Worm (Caenorhabditis elegans) whole organism, late embryonic: ENCODE data around the gene F25E2.2.

Source experiments
- C08G9.2 ChIP-seq: sonication (generic microtip); optimal IDR thresholded peaks from 2 replicates; lab custom pipeline; 2016; ENCODE audit warnings: mild to moderate bottlenecking, missing genetic modification characterization, moderate library complexity, missing compliant biosample characterization
- T23F11.4 ChIP-seq: fragments of 200-800 bp; sonication (Bioruptor generic); optimal IDR thresholded peaks from 2 replicates; lab custom pipeline; 2018; ENCODE audit warnings: mild to moderate bottlenecking, missing genetic modification characterization, missing compliant biosample characterization
- Y22D7AL.16 ChIP-seq: sonication (generic microtip); optimal IDR thresholded peaks from 2 replicates; lab custom pipeline; 2016; ENCODE audit warnings: missing genetic modification characterization, missing compliant biosample characterization
- ahr-1 ChIP-seq: sonication (generic microtip); optimal IDR thresholded peaks from 2 replicates; lab custom pipeline; 2016; ENCODE audit warnings: missing genetic modification characterization, missing compliant biosample characterization
- ceh-14 ChIP-seq: sonication (generic microtip); optimal IDR thresholded peaks from 2 replicates; lab custom pipeline; 2016; ENCODE audit warnings: missing genotype, missing genetic modification characterization, missing compliant biosample characterization
- ceh-18 ChIP-seq: sonication (generic microtip); optimal IDR thresholded peaks from 2 replicates; lab custom pipeline; 2016; ENCODE audit warnings: missing genetic modification characterization, missing compliant biosample characterization
- ceh-19 ChIP-seq: fragments of 200-800 bp; sonication (Bioruptor generic); optimal IDR thresholded peaks from 2 replicates; lab custom pipeline; 2018; ENCODE audit warnings: mild to moderate bottlenecking, missing genetic modification characterization, missing compliant biosample characterization
- ceh-24 ChIP-seq: sonication (generic microtip); optimal IDR thresholded peaks from 2 replicates; lab custom pipeline; 2016; ENCODE audit warnings: mild to moderate bottlenecking, missing genetic modification characterization, missing compliant biosample characterization
- ceh-31 ChIP-seq: sonication (generic microtip); optimal IDR thresholded peaks from 2 replicates; lab custom pipeline; 2016; ENCODE audit warnings: missing genetic modification characterization, missing compliant biosample characterization
- ceh-34 ChIP-seq: sonication (generic microtip); optimal IDR thresholded peaks from 2 replicates; lab custom pipeline; 2016; ENCODE audit warnings: mild to moderate bottlenecking, missing genetic modification characterization, missing compliant biosample characterization
- ceh-45 ChIP-seq: fragments of 200-800 bp; sonication (Bioruptor generic); IDR thresholded peaks from 2 replicates; pipeline ENCODE4 v1.3.6; 2022; ENCODE audit warnings: missing genetic modification reagents, missing genetic modification characterization, missing compliant biosample characterization
- ceh-6 ChIP-seq: fragments of 200-800 bp; sonication (Bioruptor generic); optimal IDR thresholded peaks from 2 replicates; lab custom pipeline; 2018; ENCODE audit warnings: mild to moderate bottlenecking, missing genetic modification characterization, missing compliant biosample characterization
- ceh-9 ChIP-seq: sonication (generic microtip); optimal IDR thresholded peaks from 2 replicates; lab custom pipeline; 2016; ENCODE audit warnings: mild to moderate bottlenecking, missing genetic modification characterization, inconsistent platforms, missing compliant biosample characterization
- che-1 ChIP-seq: sonication (generic microtip); optimal IDR thresholded peaks from 2 replicates; lab custom pipeline; 2016; ENCODE audit warnings: mild to moderate bottlenecking, missing genetic modification characterization, missing compliant biosample characterization
- dmd-4 ChIP-seq: sonication (generic microtip); optimal IDR thresholded peaks from 2 replicates; lab custom pipeline; 2016; ENCODE audit warnings: borderline replicate concordance, missing genetic modification characterization, missing compliant biosample characterization
- dve-1 ChIP-seq: sonication (generic microtip); optimal IDR thresholded peaks from 2 replicates; lab custom pipeline; 2017; ENCODE audit warnings: antibody characterized with exemption, mild to moderate bottlenecking, missing genetic modification characterization, missing compliant biosample characterization
- fax-1 ChIP-seq: sonication (generic microtip); optimal IDR thresholded peaks from 2 replicates; lab custom pipeline; 2016; ENCODE audit warnings: missing genotype, missing genetic modification characterization, missing compliant biosample characterization
- hlh-30 ChIP-seq: sonication (generic microtip); optimal IDR thresholded peaks from 2 replicates; lab custom pipeline; 2017; ENCODE audit warnings: antibody characterized with exemption, missing genetic modification characterization, missing compliant biosample characterization; ENCODE audit not compliant: insufficient read depth
- hlh-6 ChIP-seq: sonication (generic microtip); optimal IDR thresholded peaks from 2 replicates; lab custom pipeline; 2016; ENCODE audit warnings: missing genotype, missing genetic modification characterization, missing compliant biosample characterization
- lim-6 ChIP-seq: sonication (generic microtip); optimal IDR thresholded peaks from 2 replicates; lab custom pipeline; 2016; ENCODE audit warnings: missing genetic modification characterization, missing compliant biosample characterization
- lin-11 ChIP-seq: fragments of 200-800 bp; sonication (Bioruptor generic); optimal IDR thresholded peaks from 2 replicates; lab custom pipeline; 2018; ENCODE audit warnings: mild to moderate bottlenecking, missing genetic modification characterization, missing compliant biosample characterization
- nfya-1 ChIP-seq: sonication (generic microtip); optimal IDR thresholded peaks from 2 replicates; lab custom pipeline; 2017; ENCODE audit warnings: missing genetic modification characterization, mild to moderate bottlenecking, missing compliant biosample characterization, antibody characterized with exemption, moderate library complexity
- nhr-232 ChIP-seq: sonication (generic microtip); optimal IDR thresholded peaks from 2 replicates; lab custom pipeline; 2016; ENCODE audit warnings: missing genetic modification characterization, missing compliant biosample characterization
- odd-2 ChIP-seq: sonication (generic microtip); optimal IDR thresholded peaks from 2 replicates; lab custom pipeline; 2017; ENCODE audit warnings: antibody characterized with exemption, mild to moderate bottlenecking, missing genetic modification characterization, missing compliant biosample characterization
- pag-3 ChIP-seq: sonication (generic microtip); optimal IDR thresholded peaks from 2 replicates; lab custom pipeline; 2016; ENCODE audit warnings: missing compliant biosample characterization, missing genetic modification characterization, borderline replicate concordance
- pat-9 ChIP-seq: fragments of 200-800 bp; sonication (Bioruptor generic); optimal IDR thresholded peaks from 2 replicates; lab custom pipeline; 2018; ENCODE audit warnings: mild to moderate bottlenecking, missing genetic modification characterization, moderate library complexity, missing compliant biosample characterization
- pha-2 ChIP-seq: sonication (generic microtip); optimal IDR thresholded peaks from 2 replicates; lab custom pipeline; 2017; ENCODE audit warnings: mild to moderate bottlenecking, missing genetic modification characterization, missing compliant biosample characterization
- pros-1 ChIP-seq: fragments of 150-350 bp; optimal IDR thresholded peaks from 2 replicates; lab custom pipeline; 2014; ENCODE audit warnings: missing biosample characterization, missing genetic modification reagents, missing genetic modification characterization
- ref-2 ChIP-seq: sonication (generic microtip); optimal IDR thresholded peaks from 2 replicates; lab custom pipeline; 2016; ENCODE audit warnings: missing genetic modification characterization, missing compliant biosample characterization
- rnt-1 ChIP-seq: sonication (generic microtip); optimal IDR thresholded peaks from 2 replicates; lab custom pipeline; 2016; ENCODE audit warnings: missing genetic modification characterization, missing compliant biosample characterization
- sdc-2 ChIP-seq: sonication (generic microtip); optimal IDR thresholded peaks from 2 replicates; lab custom pipeline; 2016; ENCODE audit warnings: missing genotype, missing genetic modification characterization, missing compliant biosample characterization
- sox-4 ChIP-seq: sonication (generic microtip); optimal IDR thresholded peaks from 2 replicates; lab custom pipeline; 2017; ENCODE audit warnings: mild to moderate bottlenecking, missing genetic modification characterization, inconsistent platforms, missing compliant biosample characterization
- syd-9 ChIP-seq: sonication (generic microtip); optimal IDR thresholded peaks from 2 replicates; lab custom pipeline; 2016; ENCODE audit warnings: mild to moderate bottlenecking, missing genetic modification characterization, moderate library complexity, missing compliant biosample characterization
- tbx-2 ChIP-seq: sonication (generic microtip); optimal IDR thresholded peaks from 2 replicates; lab custom pipeline; 2016; ENCODE audit warnings: missing genetic modification characterization, missing compliant biosample characterization
- tbx-7 ChIP-seq: sonication (generic microtip); optimal IDR thresholded peaks from 2 replicates; lab custom pipeline; 2016; ENCODE audit warnings: missing genotype, missing genetic modification characterization, missing compliant biosample characterization
- ttx-3 ChIP-seq: sonication (generic microtip); optimal IDR thresholded peaks from 2 replicates; lab custom pipeline; 2016; ENCODE audit warnings: missing genetic modification reagents, missing genetic modification characterization, missing compliant biosample characterization
- unc-42 ChIP-seq: sonication (generic microtip); optimal IDR thresholded peaks from 2 replicates; lab custom pipeline; 2016; ENCODE audit warnings: missing genotype, missing genetic modification characterization, missing compliant biosample characterization
- unc-55 ChIP-seq: sonication (generic microtip); optimal IDR thresholded peaks from 2 replicates; lab custom pipeline; 2017; ENCODE audit warnings: missing biosample characterization, missing genetic modification reagents, missing genetic modification characterization
- unc-86 ChIP-seq: sonication (generic microtip); optimal IDR thresholded peaks from 2 replicates; lab custom pipeline; 2016; ENCODE audit warnings: missing genetic modification characterization, missing compliant biosample characterization
- ztf-16 ChIP-seq: sonication (generic microtip); optimal IDR thresholded peaks from 2 replicates; lab custom pipeline; 2017; ENCODE audit warnings: missing genetic modification characterization, missing compliant biosample characterization

The F25E2.2 gene

DNA sequence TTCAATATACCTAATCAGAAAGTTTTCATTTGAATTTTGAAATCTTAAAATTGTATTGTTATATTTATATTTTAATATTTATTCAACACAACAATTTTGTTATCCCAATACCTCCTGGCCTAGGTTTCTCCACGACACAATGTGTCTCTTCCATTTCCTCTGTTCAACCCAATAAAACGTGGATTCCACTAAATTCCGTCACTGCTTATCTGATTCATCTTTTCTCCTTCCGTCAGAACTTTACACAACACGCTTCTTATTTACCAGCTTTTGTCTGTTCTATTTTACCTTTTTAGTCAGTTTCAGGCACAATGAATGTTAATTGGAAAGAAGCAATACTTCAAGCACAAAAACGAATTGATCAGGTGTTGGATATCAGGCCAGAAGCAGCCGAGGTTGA lies 23.9 kb upstream of the F25E2.2 start, which contains the start of gene F39H12.1:
Gene F39H12.1, plus strand, starts transcription at position 301 of the 400 bp plus-strand sequence.
- no peak for TF ChIP-seq C08G9.2 (tag; lab: Kevin White, UChicago)
- TF ChIP-seq ttx-3 (tag; lab: Kevin White, UChicago) = no peak
- no peak for TF ChIP-seq ceh-45 (GFP tag; lab: Robert Waterston, UW)

DNA sequence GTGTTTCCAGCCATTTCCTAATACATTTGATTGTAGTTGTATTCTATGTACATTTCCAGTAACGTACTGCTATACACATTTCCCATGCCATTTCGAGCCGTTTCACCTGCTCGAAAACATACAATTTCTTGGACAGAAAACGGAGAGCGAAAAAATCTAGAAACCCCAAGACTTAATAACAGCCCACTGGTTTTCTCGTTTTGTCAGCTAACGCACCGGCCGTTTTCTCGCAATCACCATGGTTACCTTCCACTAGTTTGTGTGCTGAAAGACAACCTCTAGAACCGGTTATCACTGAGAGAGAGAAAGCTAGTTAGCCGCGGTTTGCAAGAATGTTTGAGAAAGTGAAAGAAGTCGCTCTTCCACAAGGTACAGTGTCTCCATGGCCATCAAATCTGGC lies 19.6 kb upstream of the F25E2.2 start:
- TF ChIP-seq ahr-1 (tag; lab: Kevin White, UChicago) (no peak), tbx-7 (no peak), ztf-16 (tag; lab: Kevin White, UChicago) (no peak), hlh-6 (no peak), hlh-30 (tag; lab: Kevin White, UChicago) (no peak), ref-2 (tag; lab: Kevin White, UChicago) (no peak), rnt-1 (tag; lab: Kevin White, UChicago) (no peak), ceh-18 (no peak), dmd-4 (tag; lab: Kevin White, UChicago) (no peak), ceh-9 (tag; lab: Kevin White, UChicago) (no peak), pat-9 (tag; lab: Kevin White, UChicago) (no peak), ceh-6 (no peak), Y22D7AL.16 (no peak), nfya-1 (tag; lab: Kevin White, UChicago) (no peak), pros-1 (tag; lab: Kevin White, UChicago) (no peak), pag-3 (tag; lab: Kevin White, UChicago) (no peak)
- TF ChIP-seq, all 69 proteins: peak for 0

DNA sequence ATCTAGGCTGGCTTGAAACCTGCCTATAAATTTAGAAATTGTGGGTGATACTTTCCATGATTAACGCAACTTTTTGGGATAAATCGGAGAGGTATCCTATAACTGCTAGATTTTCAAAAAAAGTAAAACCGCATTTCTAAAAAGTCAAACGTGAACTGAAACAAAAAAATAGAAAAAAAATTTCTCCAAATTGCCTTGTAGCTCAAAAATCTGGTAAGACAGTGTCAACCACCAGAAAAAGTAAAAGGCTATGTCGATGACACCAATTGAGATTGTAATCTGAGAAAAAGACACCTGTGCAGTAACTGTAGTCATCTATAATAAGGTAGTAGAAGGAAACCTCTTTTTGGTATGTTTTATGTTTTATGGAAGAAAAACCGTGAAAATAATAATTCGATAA lies 18.0 kb upstream of the F25E2.2 start, which contains the start of gene wdr-54:
Gene wdr-54, plus strand, starts transcription at position 301 of the 400 bp plus-strand sequence.
- TF ChIP-seq sox-4 (tag; lab: Kevin White, UChicago) (no peak), fax-1 (tag; lab: Kevin White, UChicago) (no peak), unc-86 (tag; lab: Kevin White, UChicago) (no peak), ceh-18 (no peak), pha-2 (tag; lab: Kevin White, UChicago) (no peak), che-1 (tag; lab: Kevin White, UChicago) (no peak), ceh-9 (tag; lab: Kevin White, UChicago) (no peak), ceh-19 (no peak), odd-2 (tag; lab: Kevin White, UChicago) (no peak), nhr-232 (no peak), T23F11.4 (GFP tag; lab: Kevin White, UChicago) (no peak)

DNA sequence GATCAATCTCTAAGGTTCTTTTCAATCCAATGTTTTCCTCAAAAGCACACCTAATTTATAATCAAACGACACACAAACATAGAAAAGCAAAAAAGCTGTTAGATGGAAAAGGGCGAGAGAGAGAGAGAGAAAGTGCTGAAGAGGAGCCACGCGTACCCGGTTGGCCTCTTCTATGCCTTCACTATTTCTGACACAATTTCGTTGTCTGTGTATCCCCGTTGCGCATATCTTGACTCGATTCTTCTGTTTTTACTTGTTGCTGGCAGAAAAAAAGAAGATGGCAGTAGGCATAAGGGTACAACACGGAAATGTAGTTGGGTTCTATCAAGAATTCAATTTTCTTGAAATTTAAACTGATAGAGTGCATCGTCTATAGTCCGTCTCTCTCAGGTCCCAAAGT lies 16.9 kb upstream of the F25E2.2 start:
- TF ChIP-seq lim-6 (tag; lab: Kevin White, UChicago) = no peak
- peak; percentile 35 for TF ChIP-seq ref-2 (tag; lab: Kevin White, UChicago)
- no peak for TF ChIP-seq ztf-16 (tag; lab: Kevin White, UChicago)
- peak; percentile 25 for TF ChIP-seq ceh-14
- no peak for TF ChIP-seq T23F11.4 (GFP tag; lab: Kevin White, UChicago)
- no peak for TF ChIP-seq lin-11 (tag; lab: Kevin White, UChicago)
- no peak for TF ChIP-seq ceh-24 (tag; lab: Kevin White, UChicago)
- TF ChIP-seq unc-42 (tag; lab: Kevin White, UChicago) = peak; percentile 94
- peak; percentile 74 for TF ChIP-seq unc-55 (GFP tag; lab: Kevin White, UChicago)
- TF ChIP-seq ceh-18 = peak; percentile 51
- TF ChIP-seq sdc-2 (tag; lab: Kevin White, UChicago) = peak; percentile 58
- TF ChIP-seq nfya-1 (tag; lab: Kevin White, UChicago) = peak; percentile 65
- peak; percentile 6 for TF ChIP-seq ceh-19
- TF ChIP-seq ceh-34 = peak; percentile 36
- TF ChIP-seq syd-9 = no peak
- TF ChIP-seq dve-1 (tag; lab: Kevin White, UChicago) = peak; percentile 72
- TF ChIP-seq rnt-1 (tag; lab: Kevin White, UChicago) = peak; percentile 9
- TF ChIP-seq tbx-7 = no peak
- TF ChIP-seq ahr-1 (tag; lab: Kevin White, UChicago) = no peak
- peak; percentile 70 for TF ChIP-seq ceh-31
- peak; percentile 78 for TF ChIP-seq tbx-2 (tag; lab: Kevin White, UChicago)
- TF ChIP-seq pros-1 (tag; lab: Kevin White, UChicago) = peak; percentile 6
